Worm (Caenorhabditis elegans) whole organism, early embryonic: Measurements from ENCODE around the gene acs-12.

Source experiments
- B0310.2 ChIP-seq: sonication (generic microtip); optimal IDR thresholded peaks from 2 replicates; lab custom pipeline; 2016; ENCODE audit warnings: mild to moderate bottlenecking, missing genetic modification characterization, missing compliant biosample characterization
- ama-1 ChIP-seq: fragments of 150-350 bp; optimal IDR thresholded peaks from 2 replicates; lab custom pipeline; 2014
- ceh-13 ChIP-seq: fragments of 200-800 bp; sonication (Bioruptor generic); optimal IDR thresholded peaks from 2 replicates; lab custom pipeline; 2018; ENCODE audit warnings: mild to moderate bottlenecking, missing genetic modification characterization, missing compliant biosample characterization
- ets-7 ChIP-seq: sonication (generic microtip); optimal IDR thresholded peaks from 2 replicates; lab custom pipeline; 2016; ENCODE audit warnings: missing genotype, missing genetic modification characterization, missing compliant biosample characterization
- flt-1 ChIP-seq: fragments of 200-800 bp; sonication (Bioruptor generic); IDR thresholded peaks from 2 replicates; pipeline ENCODE4 v1.3.6; 2022; ENCODE audit warnings: missing genetic modification characterization, missing compliant biosample characterization
- hmbx-1 ChIP-seq: sonication (generic microtip); optimal IDR thresholded peaks from 2 replicates; lab custom pipeline; 2016; ENCODE audit warnings: mild to moderate bottlenecking, missing genetic modification characterization, missing compliant biosample characterization
- hmg-4 ChIP-seq: fragments of 200-800 bp; sonication (Bioruptor generic); optimal IDR thresholded peaks from 2 replicates; lab custom pipeline; 2018; ENCODE audit warnings: mild to moderate bottlenecking, missing genetic modification characterization, missing compliant biosample characterization

ce11 chrV:20868329-20868728 is 35.6 kb upstream of the acs-12 start, which contains the start of gene F31D4.8:
- TF ChIP-seq flt-1 (GFP tag; lab: Robert Waterston, UW) (no peak), ceh-13 (GFP tag; lab: Kevin White, UChicago) (no peak), hmg-4 (GFP tag; lab: Kevin White, UChicago) (no peak), ets-7 (tag; lab: Kevin White, UChicago) (no peak), ama-1 (lab: Kevin White, UChicago) (no peak), B0310.2 (tag; lab: Kevin White, UChicago) (no peak), hmbx-1 (no peak)
